Fruit fly (Drosophila melanogaster) whole organism, embryonic: Measurements from ENCODE around the gene CG5225.

Experiments
- ATbp ChIP-seq: fragments of 200-800 bp; sonication (Bioruptor generic); optimal IDR thresholded peaks from 2 replicates; lab custom pipeline; 2017; ENCODE audit warnings: missing biosample characterization, mild to moderate bottlenecking, missing genetic modification characterization, missing genetic modification reagents
- BtbVII ChIP-seq: fragments of 200-800 bp; sonication (Bioruptor generic); optimal IDR thresholded peaks from 3 replicates; lab custom pipeline; 2017; ENCODE audit warnings: missing biosample characterization, mild to moderate bottlenecking, missing genetic modification characterization
- CG1024 ChIP-seq: fragments of 200-800 bp; sonication (Bioruptor generic); IDR thresholded peaks from 2 replicates; pipeline ENCODE4 v1.3.6; 2022; ENCODE audit warnings: missing biosample characterization, missing genetic modification characterization
- CG10431 ChIP-seq: fragments of 200-800 bp; sonication (Bioruptor generic); optimal IDR thresholded peaks from 3 replicates; lab custom pipeline; 2018; ENCODE audit warnings: missing biosample characterization, mild to moderate bottlenecking, missing genetic modification characterization
- CG10462 ChIP-seq: fragments of 200-800 bp; sonication (Bioruptor generic); optimal IDR thresholded peaks from 2 replicates; lab custom pipeline; 2016; ENCODE audit warnings: missing biosample characterization, missing genetic modification characterization
- CG10979 ChIP-seq: fragments of 200-800 bp; sonication (Bioruptor generic); optimal IDR thresholded peaks from 2 replicates; lab custom pipeline; 2018; ENCODE audit warnings: missing biosample characterization, mild to moderate bottlenecking, missing genetic modification characterization, moderate library complexity
- CG12299 ChIP-seq: fragments of 200-800 bp; sonication (Bioruptor generic); optimal IDR thresholded peaks from 2 replicates; lab custom pipeline; 2018; ENCODE audit warnings: missing biosample characterization, mild to moderate bottlenecking, missing genetic modification characterization
- CG12391 ChIP-seq: fragments of 200-800 bp; sonication (Bioruptor generic); optimal IDR thresholded peaks from 3 replicates; lab custom pipeline; 2018; ENCODE audit warnings: missing biosample characterization, mild to moderate bottlenecking, missing genetic modification characterization, moderate library complexity
- CG12942 ChIP-seq: fragments of 200-800 bp; sonication (Bioruptor generic); optimal IDR thresholded peaks from 3 replicates; lab custom pipeline; 2016; ENCODE audit warnings: missing biosample characterization, missing genetic modification characterization
- CG13123 ChIP-seq: fragments of 200-800 bp; sonication (Bioruptor generic); optimal IDR thresholded peaks from 2 replicates; lab custom pipeline; 2016; ENCODE audit warnings: missing biosample characterization, missing genetic modification characterization
- CG17361 ChIP-seq: fragments of 200-800 bp; sonication (Bioruptor generic); IDR thresholded peaks from 3 replicates; pipeline ENCODE4 v1.3.6; 2022; ENCODE audit warnings: missing biosample characterization, missing genetic modification characterization
- CG17912 ChIP-seq: fragments of 200-800 bp; sonication (Bioruptor generic); optimal IDR thresholded peaks from 2 replicates; lab custom pipeline; 2018; ENCODE audit warnings: missing biosample characterization, mild to moderate bottlenecking, missing genetic modification characterization
- CG2129 ChIP-seq: fragments of 200-800 bp; sonication (Bioruptor generic); IDR thresholded peaks from 2 replicates; pipeline ENCODE4 v1.3.6; 2022; ENCODE audit warnings: missing biosample characterization, missing genetic modification characterization; ENCODE audit not compliant: partially characterized antibody
- CG2678 ChIP-seq: fragments of 200-800 bp; sonication (Bioruptor generic); optimal IDR thresholded peaks from 3 replicates; lab custom pipeline; 2019; ENCODE audit warnings: missing biosample characterization, mild to moderate bottlenecking, missing genetic modification characterization, moderate library complexity
- CG2875 ChIP-seq: fragments of 200-800 bp; sonication (Bioruptor generic); optimal IDR thresholded peaks from 2 replicates; lab custom pipeline; 2017; ENCODE audit warnings: missing biosample characterization, mild to moderate bottlenecking, missing genetic modification characterization, missing genetic modification reagents
- CG32772 ChIP-seq: fragments of 200-800 bp; sonication (Bioruptor generic); IDR thresholded peaks from 2 replicates; pipeline ENCODE4 v1.3.6; 2022; ENCODE audit warnings: missing biosample characterization, missing genetic modification characterization
- CG6683 ChIP-seq: fragments of 200-800 bp; sonication (Bioruptor generic); optimal IDR thresholded peaks from 2 replicates; lab custom pipeline; 2017; ENCODE audit warnings: missing biosample characterization, mild to moderate bottlenecking, missing genetic modification characterization, missing genetic modification reagents
- CG6854 ChIP-seq: fragments of 200-800 bp; sonication (Bioruptor generic); optimal IDR thresholded peaks from 3 replicates; lab custom pipeline; 2017; ENCODE audit warnings: missing biosample characterization, mild to moderate bottlenecking, missing genetic modification characterization
- CG9437 ChIP-seq: fragments of 200-800 bp; sonication (Bioruptor generic); optimal IDR thresholded peaks from 2 replicates; lab custom pipeline; 2018; ENCODE audit warnings: missing biosample characterization, mild to moderate bottlenecking, missing genetic modification characterization
- CrebB ChIP-seq: fragments of 200-800 bp; sonication (Bioruptor generic); optimal IDR thresholded peaks from 3 replicates; lab custom pipeline; 2018; ENCODE audit warnings: missing biosample characterization, mild to moderate bottlenecking, missing genetic modification characterization
- Ets97D ChIP-seq: fragments of 200-800 bp; sonication (Bioruptor generic); optimal IDR thresholded peaks from 3 replicates; lab custom pipeline; 2016; ENCODE audit warnings: missing biosample characterization, missing genetic modification characterization
- HLH3B ChIP-seq: fragments of 200-800 bp; sonication (Bioruptor generic); IDR thresholded peaks from 2 replicates; pipeline ENCODE4 v1.3.6; 2022; ENCODE audit warnings: missing biosample characterization, missing genetic modification characterization
- HLHmδ ChIP-seq: fragments of 200-800 bp; sonication (Bioruptor generic); optimal IDR thresholded peaks from 2 replicates; lab custom pipeline; 2018; ENCODE audit warnings: missing biosample characterization, mild to moderate bottlenecking, missing genetic modification characterization, moderate library complexity
- NFAT ChIP-seq: fragments of 200-800 bp; sonication (Bioruptor generic); IDR thresholded peaks from 2 replicates; pipeline ENCODE4 v1.3.6; 2022; ENCODE audit warnings: missing biosample characterization, missing genetic modification characterization
- Nf-YB ChIP-seq: fragments of 200-800 bp; sonication (Bioruptor generic); optimal IDR thresholded peaks from 3 replicates; lab custom pipeline; 2019; ENCODE audit warnings: missing biosample characterization, mild to moderate bottlenecking, missing genetic modification characterization, moderate library complexity
- Spps ChIP-seq: fragments of 200-800 bp; sonication (Bioruptor generic); optimal IDR thresholded peaks from 2 replicates; lab custom pipeline; 2018; ENCODE audit warnings: missing biosample characterization, mild to moderate bottlenecking, missing genetic modification characterization
- amos ChIP-seq: fragments of 200-800 bp; sonication (Bioruptor generic); IDR thresholded peaks from 2 replicates; pipeline ENCODE4 v1.3.6; 2022; ENCODE audit warnings: missing biosample characterization, missing genetic modification characterization; ENCODE audit not compliant: partially characterized antibody
- bowl ChIP-seq: fragments of 200-800 bp; sonication (Bioruptor generic); IDR thresholded peaks from 2 replicates; pipeline ENCODE4 v1.3.6; 2022; ENCODE audit warnings: missing biosample characterization, missing genetic modification characterization
- cas ChIP-seq: fragments of 200-800 bp; sonication (Bioruptor generic); IDR thresholded peaks from 2 replicates; pipeline ENCODE4 v1.3.6; 2022; ENCODE audit warnings: missing biosample characterization, missing genetic modification characterization
- chif ChIP-seq, 2 experiments: fragments of 200-800 bp; sonication (Bioruptor generic); optimal IDR thresholded peaks; 3 replicates each; lab custom pipeline; 2016; ENCODE audit warnings: missing biosample characterization in 2 of 2, missing genetic modification characterization in 2 of 2
- dan ChIP-seq: fragments of 200-800 bp; sonication (Bioruptor generic); IDR thresholded peaks from 2 replicates; pipeline ENCODE4 v1.3.6; 2022; ENCODE audit warnings: missing biosample characterization, missing genetic modification characterization
- danr ChIP-seq: fragments of 200-800 bp; sonication (Bioruptor generic); IDR thresholded peaks from 2 replicates; pipeline ENCODE4 v1.3.6; 2022; ENCODE audit warnings: missing biosample characterization, missing genetic modification characterization
- ewg ChIP-seq: fragments of 200-800 bp; sonication (Bioruptor generic); optimal IDR thresholded peaks from 3 replicates; lab custom pipeline; 2017; ENCODE audit warnings: mild to moderate bottlenecking, missing biosample characterization, missing genetic modification reagents, missing genetic modification characterization
- fd64A ChIP-seq: fragments of 200-800 bp; sonication (Bioruptor generic); optimal IDR thresholded peaks from 3 replicates; lab custom pipeline; 2018; ENCODE audit warnings: missing biosample characterization, mild to moderate bottlenecking, missing genetic modification characterization
- gce ChIP-seq: fragments of 200-800 bp; sonication (Bioruptor generic); IDR thresholded peaks from 3 replicates; pipeline ENCODE4 v1.3.6; 2022; ENCODE audit warnings: missing biosample characterization, missing genetic modification characterization
- gfzf ChIP-seq: fragments of 200-800 bp; sonication (Bioruptor generic); optimal IDR thresholded peaks from 2 replicates; lab custom pipeline; 2016; ENCODE audit warnings: missing biosample characterization, mild to moderate bottlenecking, missing genetic modification characterization, moderate library complexity
- grau ChIP-seq: fragments of 200-800 bp; optimal IDR thresholded peaks from 3 replicates; lab custom pipeline; 2019; ENCODE audit warnings: missing biosample characterization, mild to moderate bottlenecking, missing genetic modification characterization, moderate library complexity
- gt ChIP-seq: fragments of 200-800 bp; sonication (Bioruptor generic); IDR thresholded peaks from 2 replicates; pipeline ENCODE4 v1.3.6; 2022; ENCODE audit warnings: missing biosample characterization, missing genetic modification characterization
- hkb ChIP-seq, 2 experiments: fragments of 200-800 bp in 1 of 2; fragments of >200 bp in 1 of 2; sonication (Bioruptor generic) in 1 of 2; IDR thresholded peaks in 1 of 2; optimal IDR thresholded peaks in 1 of 2; 2 replicates each; pipeline versions ENCODE4 v1.3.6 to Lab custom; 2017 to 2022; ENCODE audit warnings: missing biosample characterization in 1 of 2, missing genetic modification characterization in 1 of 2
- jigr1 ChIP-seq: fragments of 200-800 bp; sonication (Bioruptor generic); IDR thresholded peaks from 3 replicates; pipeline ENCODE4 v1.3.6; 2022; ENCODE audit warnings: missing biosample characterization, missing genetic modification characterization
- knrl ChIP-seq: fragments of 200-800 bp; sonication (Bioruptor generic); IDR thresholded peaks from 3 replicates; pipeline ENCODE4 v1.3.6; 2022; ENCODE audit warnings: missing biosample characterization, missing genetic modification characterization; ENCODE audit not compliant: partially characterized antibody
- lbe ChIP-seq: fragments of 200-800 bp; sonication (Bioruptor generic); optimal IDR thresholded peaks from 2 replicates; lab custom pipeline; 2016; ENCODE audit warnings: missing biosample characterization, mild to moderate bottlenecking, missing genetic modification characterization
- luna ChIP-seq: fragments of 200-800 bp; sonication (Bioruptor generic); optimal IDR thresholded peaks from 2 replicates; lab custom pipeline; 2016; ENCODE audit warnings: missing biosample characterization, missing genetic modification characterization
- sens-2 ChIP-seq: fragments of 200-800 bp; sonication (Bioruptor generic); IDR thresholded peaks from 2 replicates; pipeline ENCODE4 v1.3.6; 2022; ENCODE audit warnings: missing biosample characterization, missing genetic modification characterization
- sima ChIP-seq: fragments of 200-800 bp; sonication (Bioruptor generic); optimal IDR thresholded peaks from 2 replicates; lab custom pipeline; 2016; ENCODE audit warnings: missing biosample characterization, missing genetic modification characterization
- ttk ChIP-seq: fragments of 200-800 bp; sonication (Bioruptor generic); IDR thresholded peaks from 2 replicates; pipeline ENCODE4 v2.1.2; 2022; ENCODE audit warnings: missing biosample characterization, missing genetic modification characterization
- zf30C ChIP-seq: fragments of 200-800 bp; sonication (Bioruptor generic); optimal IDR thresholded peaks from 3 replicates; lab custom pipeline; 2018; ENCODE audit warnings: missing biosample characterization, mild to moderate bottlenecking, missing genetic modification characterization
- zfh1 ChIP-seq: fragments of 200-800 bp; sonication (Bioruptor generic); IDR thresholded peaks from 3 replicates; pipeline ENCODE4 v1.3.6; 2022; ENCODE audit warnings: missing biosample characterization, missing genetic modification characterization

CG5225 gene

dm6 chr3R:16986181-16987074 is 42.1 kb upstream of the CG5225 start (continued):
- peak; percentile 85 for TF ChIP-seq luna (GFP tag; lab: Kevin White, UChicago)
- peak; percentile 93 for TF ChIP-seq CrebB (tag; lab: Kevin White, UChicago)
- peak; percentile 94 for TF ChIP-seq CG32772 (GFP tag; lab: Robert Waterston, UW)
- peak; percentile 91 for TF ChIP-seq CG6683
- TF ChIP-seq knrl (GFP tag; lab: Robert Waterston, UW) = no peak
- peak; percentile 79 for TF ChIP-seq dan
- peak; percentile 12; the same call in 1 of the 2 replicates for TF ChIP-seq amos (GFP tag; lab: Robert Waterston, UW)
- TF ChIP-seq NFAT (GFP tag; lab: Robert Waterston, UW) = peak; percentile 99
- TF ChIP-seq CG13123 = peak; percentile 86
- peak; percentile 88 for TF ChIP-seq HLH3B (GFP tag; lab: Robert Waterston, UW)
- peak; percentile 92 for TF ChIP-seq CG12942 (GFP tag; lab: Kevin White, UChicago)
- TF ChIP-seq CG10979 (tag; lab: Kevin White, UChicago) = peak; percentile 57
- TF ChIP-seq fd64A = peak; percentile 30
- TF ChIP-seq bowl = peak; percentile 93
- TF ChIP-seq hkb (optimal IDR thresholded peaks at IDR 0.05; lab: Kevin White, UChicago) = no peak
- TF ChIP-seq hkb (GFP tag; IDR thresholded peaks at IDR 0.05; lab: Robert Waterston, UW) = peak; percentile 94
- TF ChIP-seq CG2129 = no peak
- TF ChIP-seq gt = peak; percentile 81
- TF ChIP-seq chif (GFP tag; optimal IDR thresholded peaks at IDR 0.05; lab: Kevin White, UChicago) = peak; percentile 83 to 87
- TF ChIP-seq Ets97D = peak; percentile 84
- TF ChIP-seq CG17361 = peak; percentile 63; the same call in 2 of the 3 replicates
- TF ChIP-seq CG2875 (GFP tag; lab: Kevin White, UChicago) = peak; percentile 47
- peak; percentile 11 for TF ChIP-seq gfzf (GFP tag; lab: Kevin White, UChicago)
- TF ChIP-seq gce (GFP tag; lab: Robert Waterston, UW) = peak; percentile 84
- peak; percentile 76 for TF ChIP-seq lbe (GFP tag; lab: Kevin White, UChicago)
- TF ChIP-seq CG10462 (GFP tag; lab: Kevin White, UChicago) = peak; percentile 69
- peak; percentile 92 for TF ChIP-seq cas (GFP tag; lab: Robert Waterston, UW)
- TF ChIP-seq CG6854 (GFP tag; lab: Kevin White, UChicago) = peak; percentile 84
- TF ChIP-seq ATbp (GFP tag; lab: Kevin White, UChicago) = peak; percentile 80
- peak; percentile 95 for TF ChIP-seq CG2678
- TF ChIP-seq CG17912 = peak; percentile 85
- TF ChIP-seq sens-2 (GFP tag; lab: Robert Waterston, UW) = peak; percentile 93
- TF ChIP-seq CG1024 (GFP tag; lab: Robert Waterston, UW) = peak; percentile 74
- TF ChIP-seq zfh1 (GFP tag; lab: Robert Waterston, UW) = peak; percentile 94
- peak; percentile 81 for TF ChIP-seq CG12391 (tag; lab: Kevin White, UChicago)
- TF ChIP-seq zf30C (GFP tag; lab: Kevin White, UChicago) = peak; percentile 68
- peak; percentile 81; the same call in 1 of the 3 replicates for TF ChIP-seq jigr1 (GFP tag; lab: Robert Waterston, UW)
- TF ChIP-seq grau (tag; lab: Kevin White, UChicago) = peak; percentile 99
- TF ChIP-seq sima = peak; percentile 76
- peak; percentile 84 for TF ChIP-seq CG12299
- TF ChIP-seq Spps (tag; lab: Kevin White, UChicago) = no peak
- TF ChIP-seq BtbVII (GFP tag; lab: Kevin White, UChicago) = peak; percentile 87
- no peak for TF ChIP-seq HLHmδ (GFP tag; lab: Kevin White, UChicago)
- TF ChIP-seq ewg = peak; percentile 56
- peak; percentile 62 for TF ChIP-seq Nf-YB (GFP tag; lab: Kevin White, UChicago)
- peak; percentile 48 for TF ChIP-seq CG10431
- peak; percentile 88 for TF ChIP-seq danr (GFP tag; lab: Robert Waterston, UW)
- peak; percentile 90 for TF ChIP-seq ttk
- peak; percentile 79 for TF ChIP-seq CG9437
